Fruit fly (Drosophila melanogaster): ENCODE data around the gene Myt1.

Myt1 gene

dm6 chr3L:5789663-5790062 lies 10.3 kb upstream of the Myt1 start (continued):
- TF ChIP-seq CG18011 (GFP tag; optimal IDR thresholded peaks at IDR 0.05) = peak; percentile 8
- no peak for TF ChIP-seq D19A (tag; optimal IDR thresholded peaks at IDR 0.05)
- peak; percentile 30; the same call in 1 of the 2 replicates for TF ChIP-seq Scr (GFP tag; IDR thresholded peaks at IDR 0.05; ENCODE audit: partially characterized antibody)
- TF ChIP-seq CG11398 (GFP tag; optimal IDR thresholded peaks at IDR 0.05) = no peak
- TF ChIP-seq trem (tag; optimal IDR thresholded peaks at IDR 0.05) = peak; percentile 98
- no peak for TF ChIP-seq CG30020 (tag; optimal IDR thresholded peaks at IDR 0.05)
- TF ChIP-seq ind (GFP tag; optimal IDR thresholded peaks at IDR 0.05) = peak; percentile 35
- no peak for TF ChIP-seq HLHmδ (GFP tag; optimal IDR thresholded peaks at IDR 0.05)
- TF ChIP-seq CG7372 (GFP tag; IDR thresholded peaks at IDR 0.05) = no peak
- no peak for TF ChIP-seq CG11456 (GFP tag; IDR thresholded peaks at IDR 0.05)
- no peak for TF ChIP-seq CG8478 (optimal IDR thresholded peaks at IDR 0.05)
- TF ChIP-seq CG13287 (GFP tag; IDR thresholded peaks at IDR 0.05; ENCODE audit: partially characterized antibody) = peak; percentile 48; the same call in 1 of the 2 replicates
- TF ChIP-seq CG8089 (GFP tag; optimal IDR thresholded peaks at IDR 0.05) = no peak
- peak; percentile 58 for TF ChIP-seq lilli (GFP tag; optimal IDR thresholded peaks at IDR 0.05)
- no peak for TF ChIP-seq CG12299 (tag; optimal IDR thresholded peaks at IDR 0.05)
- TF ChIP-seq vfl (GFP tag; optimal IDR thresholded peaks at IDR 0.05) = peak; percentile 13
- TF ChIP-seq gsb-n (tag; optimal IDR thresholded peaks at IDR 0.05) = no peak
- TF ChIP-seq MTF-1 (GFP tag; optimal IDR thresholded peaks at IDR 0.05; ENCODE audit: borderline replicate concordance) = no peak
- TF ChIP-seq gfzf (GFP tag; optimal IDR thresholded peaks at IDR 0.05) = peak; percentile 32
- TF ChIP-seq Ada2b (GFP tag; IDR thresholded peaks at IDR 0.05) = peak; percentile 32; the same call in 1 of the 2 replicates
- TF ChIP-seq Hmr (GFP tag; optimal IDR thresholded peaks at IDR 0.05) = no peak
- TF ChIP-seq gt (GFP tag; IDR thresholded peaks at IDR 0.05) = no peak
- no peak for TF ChIP-seq CG11696 (GFP tag; IDR thresholded peaks at IDR 0.05)
- TF ChIP-seq nerfin-1 (tag; optimal IDR thresholded peaks at IDR 0.05) = no peak
- TF ChIP-seq slp2 (GFP tag; optimal IDR thresholded peaks at IDR 0.05) = no peak
- TF ChIP-seq ac (GFP tag; optimal IDR thresholded peaks at IDR 0.05) = no peak
- peak; percentile 30 for TF ChIP-seq BEAF-32 (GFP tag; optimal IDR thresholded peaks at IDR 0.05)
- TF ChIP-seq z (GFP tag; IDR thresholded peaks at IDR 0.05) = no peak
- TF ChIP-seq CG10979 (tag; optimal IDR thresholded peaks at IDR 0.05) = peak; percentile 16
- peak; percentile 35 for TF ChIP-seq phol (tag; optimal IDR thresholded peaks at IDR 0.05)
- no peak for TF ChIP-seq ato (GFP tag; IDR thresholded peaks at IDR 0.05; ENCODE audit: partially characterized antibody)
- TF ChIP-seq mirr (GFP tag; optimal IDR thresholded peaks at IDR 0.05) = peak; percentile 38
- TF ChIP-seq maf-S (GFP tag; optimal IDR thresholded peaks at IDR 0.05) = peak; percentile 10
- TF ChIP-seq grau (tag; optimal IDR thresholded peaks at IDR 0.05) = peak; percentile 24
- no peak for TF ChIP-seq pum (GFP tag; optimal IDR thresholded peaks at IDR 0.05)
- peak; percentile 54 for TF ChIP-seq her (GFP tag; optimal IDR thresholded peaks at IDR 0.05)
- no peak for TF ChIP-seq Mes4 (GFP tag; optimal IDR thresholded peaks at IDR 0.05)
- peak; percentile 91 for TF ChIP-seq kah (GFP tag; optimal IDR thresholded peaks at IDR 0.05)
- peak; percentile 10 for TF ChIP-seq CG13894 (tag; optimal IDR thresholded peaks at IDR 0.05)
- TF ChIP-seq row (GFP tag; IDR thresholded peaks at IDR 0.05) = peak; percentile 20; the same call in 1 of the 3 replicates
- peak; percentile 41 for TF ChIP-seq CG17359 (tag; optimal IDR thresholded peaks at IDR 0.05)
- TF ChIP-seq CG15601 (tag; optimal IDR thresholded peaks at IDR 0.05) = peak; percentile 63
- TF ChIP-seq CG4282 (GFP tag; optimal IDR thresholded peaks at IDR 0.05) = no peak
- TF ChIP-seq fd64A (GFP tag; optimal IDR thresholded peaks at IDR 0.05) = no peak
- TF ChIP-seq CG4328 (GFP tag; optimal IDR thresholded peaks at IDR 0.05) = no peak
- TF ChIP-seq sens (GFP tag) = peak; percentile 94
- TF ChIP-seq Abd-B (GFP tag; optimal IDR thresholded peaks at IDR 0.05) = no peak
- no peak for TF ChIP-seq Ets65A (GFP tag)
- TF ChIP-seq gro (GFP tag; optimal IDR thresholded peaks at IDR 0.05) = peak; percentile 74
- TF ChIP-seq CG10543 (GFP tag; optimal IDR thresholded peaks at IDR 0.05) = no peak
- no peak for TF ChIP-seq Hr51 (GFP tag; optimal IDR thresholded peaks at IDR 0.05)

Measured in whole organism, embryonic.